Fruit fly (Drosophila melanogaster) whole organism, embryonic: Measurements from ENCODE around the gene CG32074.

Source experiments
- Ada2b ChIP-seq: fragments of 200-800 bp; sonication (Bioruptor generic); IDR thresholded peaks from 2 replicates; pipeline ENCODE4 v1.3.6; 2022; ENCODE audit warnings: missing biosample characterization, missing genetic modification characterization
- B-H1 ChIP-seq: fragments of 200-800 bp; sonication (Bioruptor generic); IDR thresholded peaks from 3 replicates; pipeline ENCODE4 v1.3.6; 2022; ENCODE audit warnings: missing biosample characterization, missing genetic modification characterization
- Blimp-1 ChIP-seq: fragments of 200-800 bp; sonication (Bioruptor generic); optimal IDR thresholded peaks from 3 replicates; lab custom pipeline; 2018; ENCODE audit warnings: missing biosample characterization, missing genetic modification characterization, mild to moderate bottlenecking, moderate library complexity, missing genetic modification reagents
- CG11456 ChIP-seq: fragments of 200-800 bp; sonication (Bioruptor generic); IDR thresholded peaks from 3 replicates; pipeline ENCODE4 v1.3.6; 2022; ENCODE audit warnings: missing biosample characterization, missing genetic modification characterization
- CG11696 ChIP-seq: fragments of 200-800 bp; sonication (Bioruptor generic); IDR thresholded peaks from 2 replicates; pipeline ENCODE4 v1.3.6; 2022; ENCODE audit warnings: missing biosample characterization, missing genetic modification characterization
- CG12104 ChIP-seq: fragments of 200-800 bp; sonication (Bioruptor generic); optimal IDR thresholded peaks from 3 replicates; lab custom pipeline; 2016; ENCODE audit warnings: missing biosample characterization, missing genetic modification characterization
- CG12391 ChIP-seq: fragments of 200-800 bp; sonication (Bioruptor generic); optimal IDR thresholded peaks from 3 replicates; lab custom pipeline; 2018; ENCODE audit warnings: missing biosample characterization, mild to moderate bottlenecking, missing genetic modification characterization, moderate library complexity
- CG12769 ChIP-seq: fragments of 200-800 bp; sonication (Bioruptor generic); optimal IDR thresholded peaks from 2 replicates; lab custom pipeline; 2019; ENCODE audit warnings: missing biosample characterization, mild to moderate bottlenecking, missing genetic modification characterization, moderate library complexity
- CG2120 ChIP-seq: fragments of 200-800 bp; sonication (Bioruptor generic); optimal IDR thresholded peaks from 3 replicates; lab custom pipeline; 2016; ENCODE audit warnings: missing biosample characterization, missing genetic modification characterization
- CG31224 ChIP-seq: fragments of 200-800 bp; sonication (Bioruptor generic); IDR thresholded peaks from 2 replicates; pipeline ENCODE4 v1.3.6; 2022; ENCODE audit warnings: missing biosample characterization, missing genetic modification characterization
- CG31441 ChIP-seq: fragments of 200-800 bp; sonication (Bioruptor generic); IDR thresholded peaks from 2 replicates; pipeline ENCODE4 v1.3.6; 2022; ENCODE audit warnings: missing biosample characterization, missing genetic modification characterization
- CG34422 ChIP-seq: fragments of 200-800 bp; sonication (Bioruptor generic); IDR thresholded peaks from 3 replicates; pipeline ENCODE4 v1.3.6; 2022; ENCODE audit warnings: missing biosample characterization, missing genetic modification characterization
- CG3838 ChIP-seq: fragments of 200-800 bp; sonication (Bioruptor generic); optimal IDR thresholded peaks from 3 replicates; lab custom pipeline; 2016; ENCODE audit warnings: missing biosample characterization, missing genetic modification characterization
- CG3995 ChIP-seq: fragments of 200-800 bp; sonication (Bioruptor generic); optimal IDR thresholded peaks from 3 replicates; lab custom pipeline; 2016; ENCODE audit warnings: missing biosample characterization, missing genetic modification characterization
- CG4707 ChIP-seq: fragments of 200-800 bp; sonication (Bioruptor generic); optimal IDR thresholded peaks from 2 replicates; lab custom pipeline; 2018; ENCODE audit warnings: missing biosample characterization, mild to moderate bottlenecking, missing genetic modification characterization, moderate library complexity
- CG4820 ChIP-seq: fragments of 200-800 bp; sonication (Bioruptor generic); optimal IDR thresholded peaks from 3 replicates; lab custom pipeline; 2016; ENCODE audit warnings: missing biosample characterization, missing genetic modification characterization
- CG7372 ChIP-seq: fragments of 200-800 bp; sonication (Bioruptor generic); IDR thresholded peaks from 2 replicates; pipeline ENCODE4 v1.3.6; 2022; ENCODE audit warnings: missing biosample characterization, missing genetic modification characterization
- CG8944 ChIP-seq: fragments of 200-800 bp; sonication (Bioruptor generic); optimal IDR thresholded peaks from 3 replicates; lab custom pipeline; 2016; ENCODE audit warnings: missing biosample characterization, missing genetic modification characterization
- CG9727 ChIP-seq: fragments of 200-800 bp; sonication (Bioruptor generic); optimal IDR thresholded peaks from 3 replicates; lab custom pipeline; 2017; ENCODE audit warnings: missing biosample characterization, mild to moderate bottlenecking, missing genetic modification characterization
- CoRest ChIP-seq: fragments of 200-800 bp; sonication (Bioruptor generic); optimal IDR thresholded peaks from 3 replicates; lab custom pipeline; 2018; ENCODE audit warnings: missing biosample characterization, mild to moderate bottlenecking, missing genetic modification characterization, moderate library complexity
- Drgx ChIP-seq: fragments of 200-800 bp; sonication (Bioruptor generic); IDR thresholded peaks from 2 replicates; pipeline ENCODE4 v1.3.6; 2022; ENCODE audit warnings: missing biosample characterization, missing genetic modification characterization
- E2f1 ChIP-seq: fragments of 200-800 bp; sonication (Bioruptor generic); IDR thresholded peaks from 2 replicates; pipeline ENCODE4 v1.3.6; 2022; ENCODE audit warnings: missing biosample characterization, missing genetic modification characterization
- HLH3B ChIP-seq: fragments of 200-800 bp; sonication (Bioruptor generic); IDR thresholded peaks from 2 replicates; pipeline ENCODE4 v1.3.6; 2022; ENCODE audit warnings: missing biosample characterization, missing genetic modification characterization
- Hmr ChIP-seq: fragments of 200-800 bp; sonication (Bioruptor generic); optimal IDR thresholded peaks from 3 replicates; lab custom pipeline; 2017; ENCODE audit warnings: mild to moderate bottlenecking, missing biosample characterization, missing genetic modification reagents, missing genetic modification characterization
- Lpt ChIP-seq: fragments of >200 bp; optimal IDR thresholded peaks from 2 replicates; lab custom pipeline; 2018; ENCODE audit warnings: missing biosample characterization, missing genetic modification characterization
- Med ChIP-seq: fragments of 200-800 bp; sonication (Bioruptor generic); peaks from one replicate; lab custom pipeline; 2016; ENCODE audit warnings: missing biosample characterization, missing genetic modification characterization, mild to moderate bottlenecking, inconsistent platforms, moderate library complexity
- Scr ChIP-seq: fragments of 200-800 bp; sonication (Bioruptor generic); IDR thresholded peaks from 2 replicates; pipeline ENCODE4 v1.3.6; 2022; ENCODE audit warnings: missing biosample characterization, missing genetic modification characterization; ENCODE audit not compliant: partially characterized antibody
- Sox100B ChIP-seq: fragments of 200-800 bp; sonication (Bioruptor generic); optimal IDR thresholded peaks from 3 replicates; lab custom pipeline; 2018; ENCODE audit warnings: missing biosample characterization, mild to moderate bottlenecking, missing genetic modification characterization
- Xrp1 ChIP-seq: fragments of 200-800 bp; sonication (Bioruptor generic); IDR thresholded peaks from 2 replicates; pipeline ENCODE4 v1.3.6; 2022; ENCODE audit warnings: missing biosample characterization, missing genetic modification characterization
- bab2 ChIP-seq: fragments of 200-800 bp; sonication (Bioruptor generic); optimal IDR thresholded peaks from 2 replicates; lab custom pipeline; 2016; ENCODE audit warnings: missing biosample characterization, missing genetic modification characterization
- bsh ChIP-seq, 2 experiments: fragments of 200-800 bp; sonication (Bioruptor generic); optimal IDR thresholded peaks; 2 replicates each; lab custom pipeline; 2017 to 2018; ENCODE audit warnings: mild to moderate bottlenecking in 2 of 2, missing biosample characterization in 2 of 2, missing genetic modification characterization in 2 of 2, moderate library complexity in 1 of 2
- danr ChIP-seq: fragments of 200-800 bp; sonication (Bioruptor generic); IDR thresholded peaks from 2 replicates; pipeline ENCODE4 v1.3.6; 2022; ENCODE audit warnings: missing biosample characterization, missing genetic modification characterization
- dmrt11E ChIP-seq: fragments of 200-800 bp; sonication (Bioruptor generic); optimal IDR thresholded peaks from 3 replicates; lab custom pipeline; 2018; ENCODE audit warnings: missing biosample characterization, mild to moderate bottlenecking, missing genetic modification characterization, moderate library complexity
- dysf ChIP-seq: fragments of 200-800 bp; sonication (Bioruptor generic); IDR thresholded peaks from 3 replicates; pipeline ENCODE4 v1.3.6; 2022; ENCODE audit warnings: missing biosample characterization, missing genetic modification characterization
- esg ChIP-seq: fragments of 200-800 bp; sonication (Bioruptor generic); conservative IDR thresholded peaks from 2 replicates; pipeline ENCODE4 v1.3.6; 2022; ENCODE audit warnings: missing biosample characterization, missing genetic modification characterization
- fru ChIP-seq: fragments of >200 bp; optimal IDR thresholded peaks from 2 replicates; lab custom pipeline; 2017
- jing ChIP-seq: fragments of 200-800 bp; sonication (Bioruptor generic); optimal IDR thresholded peaks from 2 replicates; lab custom pipeline; 2018; ENCODE audit warnings: missing biosample characterization, mild to moderate bottlenecking, missing genetic modification characterization
- kni ChIP-seq: fragments of 200-800 bp; sonication (Bioruptor generic); optimal IDR thresholded peaks from 3 replicates; lab custom pipeline; 2017; ENCODE audit warnings: mild to moderate bottlenecking, missing biosample characterization, missing genetic modification reagents, missing genetic modification characterization
- lmd ChIP-seq: fragments of 200-800 bp; sonication (Bioruptor generic); IDR thresholded peaks from 2 replicates; pipeline ENCODE4 v1.3.6; 2022; ENCODE audit warnings: missing biosample characterization, missing genetic modification characterization
- mld ChIP-seq: fragments of 200-800 bp; sonication (Bioruptor generic); IDR thresholded peaks from 3 replicates; pipeline ENCODE4 v1.3.6; 2022; ENCODE audit warnings: missing biosample characterization, missing genetic modification characterization; ENCODE audit not compliant: partially characterized antibody
- pan ChIP-seq, 4 experiments: fragments of >200 bp in 3 of 4; fragments of 200-800 bp in 1 of 4; sonication (Bioruptor generic) in 1 of 4; optimal IDR thresholded peaks in 3 of 4; IDR thresholded peaks in 1 of 4; 2 replicates each; pipeline versions ENCODE4 v1.3.6 to Lab custom; 2017 to 2022; ENCODE audit warnings: missing biosample characterization in 2 of 4, missing genetic modification characterization in 2 of 4, mixed read lengths in 1 of 4
- pfk ChIP-seq: fragments of 200-800 bp; sonication (Bioruptor generic); optimal IDR thresholded peaks from 2 replicates; lab custom pipeline; 2018; ENCODE audit warnings: missing biosample characterization, mild to moderate bottlenecking, missing genetic modification characterization, moderate library complexity
- prd ChIP-seq, 3 experiments: fragments of >200 bp in 2 of 3; fragments of 200-800 bp in 1 of 3; sonication (Bioruptor generic) in 1 of 3; optimal IDR thresholded peaks in 2 of 3; IDR thresholded peaks in 1 of 3; 2 replicates in 2 of 3; 3 replicates in 1 of 3; pipeline versions ENCODE4 v1.3.6 to Lab custom; 2017 to 2022; ENCODE audit warnings: missing biosample characterization in 1 of 3, missing genetic modification characterization in 1 of 3
- rib ChIP-seq: fragments of 200-800 bp; sonication (Bioruptor generic); IDR thresholded peaks from 2 replicates; pipeline ENCODE4 v1.3.6; 2022; ENCODE audit warnings: missing biosample characterization, missing genetic modification characterization
- slp2 ChIP-seq: fragments of 200-800 bp; sonication (Bioruptor generic); optimal IDR thresholded peaks from 2 replicates; lab custom pipeline; 2016; ENCODE audit warnings: missing biosample characterization, missing genetic modification characterization
- vvl ChIP-seq: fragments of 200-800 bp; sonication (Bioruptor generic); IDR thresholded peaks from 2 replicates; pipeline ENCODE4 v1.3.6; 2022; ENCODE audit warnings: missing biosample characterization, missing genetic modification characterization
- zfh1 ChIP-seq: fragments of 200-800 bp; sonication (Bioruptor generic); IDR thresholded peaks from 3 replicates; pipeline ENCODE4 v1.3.6; 2022; ENCODE audit warnings: missing biosample characterization, missing genetic modification characterization

Gene CG32074

DNA sequence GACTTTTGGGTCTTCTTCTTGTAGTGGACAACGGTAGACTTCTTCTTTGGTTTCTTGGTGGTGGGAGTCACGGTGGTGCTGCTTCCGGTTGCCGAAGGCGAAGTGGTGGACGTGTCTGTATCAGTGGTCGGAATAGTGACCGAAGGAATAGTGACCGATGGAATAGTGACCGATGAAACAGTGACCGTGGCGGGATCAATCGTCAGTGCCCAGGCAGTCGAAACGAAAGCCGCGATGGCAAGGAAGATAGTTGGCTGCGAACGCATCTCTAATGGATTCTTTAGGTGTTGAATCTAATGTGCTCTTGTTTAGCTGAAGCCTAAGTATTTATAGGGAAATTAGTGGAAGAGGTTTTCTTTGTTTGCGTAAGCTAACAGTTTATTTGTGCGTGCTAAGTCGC, at the start of gene CG32074:
CG32074 (minus strand) TSS at position 268 of the 400 bp plus-strand sequence.
- TF ChIP-seq CG31441 (GFP tag; lab: Robert Waterston, UW): 0 out of 2 replicates have a peak, but pooled peaks have one; percentile 35
- TF ChIP-seq CG3995: peak; percentile 80
- peak; percentile 54 for TF ChIP-seq pfk (GFP tag; lab: Kevin White, UChicago)
- TF ChIP-seq, all 482 proteins: peak for 3; not testable (repeated sequence) for 479

DNA sequence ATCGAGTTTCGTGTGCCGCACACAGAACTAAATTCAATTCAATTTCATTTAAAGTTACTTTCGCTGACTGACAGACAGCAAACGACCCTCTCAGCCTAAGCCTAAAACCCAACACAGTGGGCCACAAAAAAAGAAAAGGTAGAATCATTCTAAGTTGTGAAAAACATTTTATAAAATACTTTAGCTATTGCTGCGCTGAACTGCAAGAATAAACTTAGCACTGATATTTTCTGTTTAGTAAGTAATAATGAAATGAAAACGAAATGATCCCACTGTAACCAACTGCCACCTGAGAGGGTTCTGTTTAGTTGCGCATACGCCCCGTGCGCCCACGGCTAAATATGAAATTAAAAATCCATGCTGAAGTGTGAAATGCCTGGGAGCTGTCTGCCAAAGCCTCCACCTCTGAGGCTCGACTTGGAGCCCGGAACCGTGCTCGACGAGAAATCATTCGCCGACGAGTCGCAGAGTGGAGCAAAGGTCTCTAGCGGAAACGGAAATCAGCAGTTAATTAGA, 41.0 kb upstream of the CG32074 start, which contains the start of gene CG14142:
CG14142 (plus strand) TSS at position 466 of the 516 bp plus-strand sequence.
- TF ChIP-seq zfh1 (GFP tag; lab: Robert Waterston, UW) (peak; percentile 58; the same call in 1 of the 3 replicates), vvl (GFP tag; lab: Robert Waterston, UW) (0 out of 2 replicates have a peak, but pooled peaks have one; percentile 16), pan (optimal IDR thresholded peaks at IDR 0.05; lab: Kevin White, UChicago) (no peak), pan (GFP tag; optimal IDR thresholded peaks at IDR 0.05 in 1 of 2, IDR thresholded peaks at IDR 0.05 in 1 of 2) (no peak), CG7372 (GFP tag; lab: Robert Waterston, UW) (peak; percentile 35), Hmr (GFP tag; lab: Kevin White, UChicago) (no peak), E2f1 (GFP tag; lab: Robert Waterston, UW) (0 out of 2 replicates have a peak, but pooled peaks have one; percentile 12), esg (GFP tag; lab: Robert Waterston, UW) (no peak), Drgx (GFP tag; lab: Robert Waterston, UW) (peak; percentile 17; the same call in 1 of the 2 replicates), CG11456 (no peak), CG12391 (tag; lab: Kevin White, UChicago) (peak; percentile 6), dysf (GFP tag; lab: Robert Waterston, UW) (0 out of 3 replicates have a peak, but pooled peaks have one; percentile 12), CoRest (tag; lab: Kevin White, UChicago) (no peak), CG11696 (GFP tag; lab: Robert Waterston, UW) (no peak), Lpt (GFP tag; lab: Kevin White, UChicago) (no peak), CG12769 (tag; lab: Kevin White, UChicago) (no peak), B-H1 (GFP tag; lab: Robert Waterston, UW) (no peak), Med (GFP tag; lab: Kevin White, UChicago) (peak; percentile 50), danr (no peak), CG12104 (GFP tag; lab: Kevin White, UChicago) (no peak), Ada2b (GFP tag; lab: Robert Waterston, UW) (0 out of 2 replicates have a peak, but pooled peaks have one; percentile 15), Scr (no peak), kni (GFP tag; lab: Kevin White, UChicago) (no peak), prd (optimal IDR thresholded peaks at IDR 0.05; lab: Kevin White, UChicago) (no peak), prd (GFP tag; IDR thresholded peaks at IDR 0.05; lab: Robert Waterston, UW) (0 out of 3 replicates have a peak, but pooled peaks have one; percentile 32), bsh (GFP tag; optimal IDR thresholded peaks at IDR 0.05; lab: Kevin White, UChicago) (peak in 1 of 2 experiments; percentile 32), CG8944 (GFP tag; lab: Kevin White, UChicago) (no peak), rib (GFP tag; lab: Robert Waterston, UW) (no peak), Sox100B (GFP tag; lab: Kevin White, UChicago) (no peak), CG2120 (GFP tag; lab: Kevin White, UChicago) (peak; percentile 21), CG9727 (no peak), CG4820 (no peak), fru (lab: Kevin White, UChicago) (no peak), CG34422 (GFP tag; lab: Robert Waterston, UW) (0 out of 3 replicates have a peak, but pooled peaks have one; percentile 35), CG3838 (GFP tag; lab: Kevin White, UChicago) (no peak), mld (no peak), Blimp-1 (GFP tag; lab: Kevin White, UChicago) (peak; percentile 39), CG31224 (no peak), Xrp1 (0 out of 2 replicates have a peak, but pooled peaks have one; percentile 10), bab2 (GFP tag; lab: Kevin White, UChicago) (no peak), CG4707 (GFP tag; lab: Kevin White, UChicago) (peak; percentile 16), dmrt11E (tag; lab: Kevin White, UChicago) (peak; percentile 8), HLH3B (GFP tag; lab: Robert Waterston, UW) (0 out of 2 replicates have a peak, but pooled peaks have one; percentile 6), slp2 (no peak), jing (GFP tag; lab: Kevin White, UChicago) (no peak), lmd (GFP tag; lab: Robert Waterston, UW) (peak; percentile 15; the same call in 1 of the 2 replicates)
